Worm (Caenorhabditis elegans) whole organism, early embryonic: Measurements from ENCODE around the gene F37C12.18.

Source experiments
- B0310.2 ChIP-seq: sonication (generic microtip); optimal IDR thresholded peaks from 2 replicates; lab custom pipeline; 2016; ENCODE audit warnings: mild to moderate bottlenecking, missing genetic modification characterization, missing compliant biosample characterization
- F13C5.2 ChIP-seq: sonication (generic microtip); optimal IDR thresholded peaks from 2 replicates; lab custom pipeline; 2017; ENCODE audit warnings: mild to moderate bottlenecking, missing genetic modification characterization, inconsistent platforms, missing compliant biosample characterization
- aly-1 ChIP-seq: sonication (generic microtip); optimal IDR thresholded peaks from 2 replicates; lab custom pipeline; 2016; ENCODE audit warnings: missing genetic modification characterization, missing compliant biosample characterization
- ama-1 ChIP-seq: fragments of 150-350 bp; optimal IDR thresholded peaks from 2 replicates; lab custom pipeline; 2014
- ceh-13 ChIP-seq: fragments of 200-800 bp; sonication (Bioruptor generic); optimal IDR thresholded peaks from 2 replicates; lab custom pipeline; 2018; ENCODE audit warnings: mild to moderate bottlenecking, missing genetic modification characterization, missing compliant biosample characterization
- ceh-36 ChIP-seq: sonication (generic microtip); optimal IDR thresholded peaks from 2 replicates; lab custom pipeline; 2016; ENCODE audit warnings: missing genetic modification characterization, inconsistent platforms, missing compliant biosample characterization
- ets-7 ChIP-seq: sonication (generic microtip); optimal IDR thresholded peaks from 2 replicates; lab custom pipeline; 2016; ENCODE audit warnings: missing genotype, missing genetic modification characterization, missing compliant biosample characterization
- flt-1 ChIP-seq: fragments of 200-800 bp; sonication (Bioruptor generic); IDR thresholded peaks from 2 replicates; pipeline ENCODE4 v1.3.6; 2022; ENCODE audit warnings: missing genetic modification characterization, missing compliant biosample characterization
- hmbx-1 ChIP-seq: sonication (generic microtip); optimal IDR thresholded peaks from 2 replicates; lab custom pipeline; 2016; ENCODE audit warnings: mild to moderate bottlenecking, missing genetic modification characterization, missing compliant biosample characterization
- hmg-4 ChIP-seq: fragments of 200-800 bp; sonication (Bioruptor generic); optimal IDR thresholded peaks from 2 replicates; lab custom pipeline; 2018; ENCODE audit warnings: mild to moderate bottlenecking, missing genetic modification characterization, missing compliant biosample characterization
- hnd-1 ChIP-seq: sonication (generic microtip); optimal IDR thresholded peaks from 2 replicates; lab custom pipeline; 2016; ENCODE audit warnings: missing genetic modification characterization, missing compliant biosample characterization
- pes-1 ChIP-seq: fragments of 200-800 bp; sonication (Bioruptor generic); IDR thresholded peaks from 2 replicates; pipeline ENCODE4 v1.3.6; 2022; ENCODE audit warnings: missing genetic modification reagents, missing genetic modification characterization, missing compliant biosample characterization
- scrt-1 ChIP-seq: fragments of 200-800 bp; sonication (Bioruptor generic); IDR thresholded peaks from 2 replicates; pipeline ENCODE4 v1.3.6; 2022; ENCODE audit warnings: missing genetic modification characterization, missing compliant biosample characterization
- sea-1 ChIP-seq: fragments of 200-800 bp; sonication (Bioruptor generic); conservative IDR thresholded peaks from 2 replicates; pipeline ENCODE4 v1.3.6; 2022; ENCODE audit warnings: missing genetic modification characterization, missing compliant biosample characterization
- tbx-11 ChIP-seq: fragments of 200-800 bp; sonication (Bioruptor generic); IDR thresholded peaks from 2 replicates; pipeline ENCODE4 v1.3.6; 2022; ENCODE audit warnings: missing genetic modification characterization, missing compliant biosample characterization
- tbx-37 ChIP-seq: fragments of 200-800 bp; sonication (Bioruptor generic); conservative IDR thresholded peaks from 2 replicates; pipeline ENCODE4 v1.3.6; 2022; ENCODE audit warnings: missing genetic modification reagents, missing genetic modification characterization, missing compliant biosample characterization
- tra-4 ChIP-seq: sonication (generic microtip); optimal IDR thresholded peaks from 2 replicates; lab custom pipeline; 2017; ENCODE audit warnings: missing genetic modification characterization, missing compliant biosample characterization

Gene F37C12.18

DNA sequence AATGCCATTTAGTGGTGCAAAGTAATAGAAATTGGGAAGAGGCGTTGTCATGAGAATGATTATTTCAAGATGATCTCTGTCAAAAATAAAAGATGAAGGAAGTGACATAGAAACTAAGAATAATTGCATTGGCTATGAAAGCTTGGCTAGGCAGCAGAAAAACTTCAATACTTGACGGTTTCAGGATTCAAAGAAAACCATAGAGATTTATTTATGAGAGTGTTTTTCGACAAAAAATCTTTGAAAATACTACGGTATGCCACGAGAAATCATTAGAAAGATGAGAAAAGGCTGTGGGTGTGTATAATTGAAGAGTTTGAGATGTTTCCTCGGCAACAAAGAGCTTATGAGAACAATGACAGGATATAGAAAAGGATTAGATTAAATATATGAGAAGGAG lies 9.8 kb downstream of the F37C12.18 start, which contains the start of gene F37C12.14:
Gene F37C12.14 (minus strand): TSS at position 101 of the 400 bp plus-strand sequence.
- TF ChIP-seq tbx-37 (GFP tag; lab: Robert Waterston, UW) (no peak), pes-1 (no peak), hmg-4 (GFP tag; lab: Kevin White, UChicago) (no peak), aly-1 (tag; lab: Kevin White, UChicago) (no peak), ceh-13 (GFP tag; lab: Kevin White, UChicago) (no peak), ets-7 (tag; lab: Kevin White, UChicago) (no peak), ceh-36 (tag; lab: Kevin White, UChicago) (no peak), F13C5.2 (tag; lab: Kevin White, UChicago) (no peak), scrt-1 (no peak), sea-1 (GFP tag; lab: Robert Waterston, UW) (no peak), flt-1 (no peak), B0310.2 (no peak), tra-4 (tag; lab: Kevin White, UChicago) (no peak), ama-1 (lab: Kevin White, UChicago) (no peak), hnd-1 (tag; lab: Kevin White, UChicago) (no peak)

DNA sequence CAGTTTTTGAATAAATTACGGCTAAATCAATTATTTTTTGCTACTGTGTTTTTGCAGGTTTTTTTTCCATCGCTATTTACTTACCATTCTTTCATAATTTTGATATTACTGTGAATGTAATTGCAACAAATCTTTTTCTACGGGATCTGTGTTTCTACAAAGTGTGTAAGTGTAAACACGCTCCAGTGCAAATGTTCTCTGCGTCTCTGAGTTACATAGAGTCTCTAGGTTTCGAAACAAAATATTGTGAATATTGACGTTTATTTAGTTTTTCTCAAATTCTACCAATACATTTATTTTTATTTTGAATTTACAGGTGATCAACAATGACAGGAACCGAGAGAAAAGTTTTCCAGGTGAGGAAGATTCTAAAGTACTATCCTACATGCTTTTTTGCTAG lies 11.2 kb downstream of the F37C12.18 start, which contains the start of gene yju-2:
Gene yju-2 (plus strand): TSS at position 315 of the 400 bp plus-strand sequence.
- TF ChIP-seq pes-1 = no peak
- TF ChIP-seq hnd-1 (tag; lab: Kevin White, UChicago) = no peak
- TF ChIP-seq tra-4 (tag; lab: Kevin White, UChicago) = no peak
- no peak for TF ChIP-seq F13C5.2 (tag; lab: Kevin White, UChicago)
- no peak for TF ChIP-seq ama-1 (lab: Kevin White, UChicago)
- no peak for TF ChIP-seq hmbx-1
- TF ChIP-seq hmg-4 (GFP tag; lab: Kevin White, UChicago) = no peak
- no peak for TF ChIP-seq aly-1 (tag; lab: Kevin White, UChicago)
- no peak for TF ChIP-seq ets-7 (tag; lab: Kevin White, UChicago)
- no peak for TF ChIP-seq tbx-11 (GFP tag; lab: Robert Waterston, UW)
- no peak for TF ChIP-seq ceh-36 (tag; lab: Kevin White, UChicago)

DNA sequence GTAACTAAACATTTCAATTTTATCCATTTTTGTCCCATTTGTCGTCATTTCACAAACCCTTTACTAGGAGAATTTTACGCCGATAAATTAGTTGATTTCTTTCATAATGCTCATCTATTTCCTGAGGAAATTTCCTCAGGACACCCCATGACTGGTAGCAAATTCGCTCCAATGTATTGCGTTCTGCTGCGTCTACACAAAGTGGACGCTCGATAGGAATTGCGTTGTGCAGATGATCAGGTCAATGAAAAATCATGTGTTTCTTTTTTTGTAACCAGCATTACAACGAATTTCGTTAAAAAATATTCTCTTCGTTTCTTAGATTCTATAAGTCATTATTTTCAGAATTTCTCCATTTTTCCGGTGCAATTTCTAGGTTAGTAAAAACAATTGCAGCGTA lies 13.4 kb downstream of the F37C12.18 start, which contains the start of gene epg-4:
Gene epg-4 (plus strand): TSS at position 346 of the 400 bp plus-strand sequence.
- TF ChIP-seq hnd-1 (tag; lab: Kevin White, UChicago) (no peak), scrt-1 (no peak), B0310.2 (no peak), F13C5.2 (tag; lab: Kevin White, UChicago) (peak; percentile 38), ceh-13 (GFP tag; lab: Kevin White, UChicago) (no peak)

DNA sequence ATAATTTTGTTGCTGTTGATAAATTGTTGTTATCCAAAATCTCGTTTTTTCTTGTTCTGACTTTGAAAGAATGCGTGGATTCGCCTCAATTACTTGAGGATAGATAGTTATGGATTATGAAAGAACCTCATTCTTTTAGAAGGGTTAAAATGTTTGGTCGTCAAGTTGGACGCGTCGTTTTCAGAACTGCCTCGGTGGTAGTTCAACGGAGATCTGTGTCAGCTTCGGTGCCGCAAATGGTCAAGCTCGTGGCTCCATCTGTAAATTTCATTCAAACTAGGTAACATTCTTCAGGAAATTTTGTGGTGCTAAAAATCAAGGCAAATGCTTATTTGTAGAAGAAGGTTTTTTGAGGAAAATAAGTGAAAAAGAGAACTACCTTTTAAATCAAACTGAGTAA lies 14.6 kb downstream of the F37C12.18 start, which contains the start of gene ndab-2:
Gene ndab-2 (plus strand): TSS at position 140 of the 400 bp plus-strand sequence.
- TF ChIP-seq aly-1 (tag; lab: Kevin White, UChicago) (no peak), ama-1 (lab: Kevin White, UChicago) (no peak), B0310.2 (no peak), tra-4 (tag; lab: Kevin White, UChicago) (no peak), hnd-1 (tag; lab: Kevin White, UChicago) (no peak)

DNA sequence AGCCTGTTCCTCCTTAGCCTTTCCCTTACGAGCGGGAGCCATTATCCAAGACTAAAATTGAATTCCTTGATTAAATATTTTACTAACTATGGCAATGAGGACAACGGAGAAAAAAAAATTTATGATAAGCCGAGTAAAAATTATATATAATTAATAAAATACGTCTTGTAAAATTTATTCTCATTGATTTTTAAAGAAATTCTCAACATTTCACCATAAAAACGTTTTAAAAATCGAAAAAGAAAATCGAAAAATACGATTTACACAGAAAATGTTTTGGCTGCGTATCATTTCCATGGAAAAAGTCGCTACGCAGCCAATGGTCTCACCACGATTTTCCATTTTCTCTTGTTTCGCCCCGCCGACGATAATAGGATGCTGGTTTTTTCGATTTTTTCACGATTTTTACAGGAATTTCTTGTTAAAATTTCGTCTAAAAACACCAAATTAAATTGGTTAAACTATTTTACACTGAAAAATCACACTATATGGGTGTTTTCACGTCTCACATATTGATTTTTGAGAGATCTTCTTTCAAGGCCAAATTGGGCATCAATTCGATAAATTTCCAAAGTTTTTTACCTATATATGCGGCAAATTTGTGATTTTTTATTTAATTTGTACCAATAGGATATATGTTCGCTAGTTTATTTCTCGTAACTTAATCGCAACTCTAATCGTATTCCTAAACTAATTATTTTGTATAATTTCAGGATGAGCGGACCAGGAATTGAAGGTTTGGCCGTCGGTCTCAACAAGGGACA lies 15.5 kb downstream of the F37C12.18 start, which contains the start of the genes rps-14 and rpl-36:
Gene rps-14 (minus strand): TSS at position 51 of the 764 bp plus-strand sequence.
Gene rpl-36 (plus strand): TSS at position 714 of the 764 bp plus-strand sequence.
- TF ChIP-seq ets-7 (tag; lab: Kevin White, UChicago) (no peak), tbx-11 (GFP tag; lab: Robert Waterston, UW) (no peak), flt-1 (no peak), F13C5.2 (tag; lab: Kevin White, UChicago) (peak; percentile 71)

DNA sequence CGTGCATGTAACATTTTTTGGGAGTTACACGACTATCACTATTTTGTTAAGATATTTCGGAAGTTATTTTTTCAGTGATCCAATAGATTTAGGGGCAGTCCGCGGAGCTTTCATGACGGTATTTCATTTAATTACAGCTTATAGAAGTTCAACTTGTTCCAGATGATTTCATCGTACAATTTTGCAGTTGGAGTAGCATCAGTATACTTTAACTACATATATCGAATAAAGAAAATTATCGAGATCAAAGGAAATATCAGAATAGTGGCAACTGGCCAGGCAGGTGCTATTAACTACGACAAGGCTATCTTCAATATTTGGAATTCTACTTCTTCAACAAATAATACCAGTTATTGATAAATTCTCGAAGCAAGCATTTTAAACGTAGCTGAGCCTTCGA lies 16.7 kb downstream of the F37C12.18 start:
- TF ChIP-seq B0310.2 = no peak
- no peak for TF ChIP-seq tbx-37 (GFP tag; lab: Robert Waterston, UW)
- no peak for TF ChIP-seq ets-7 (tag; lab: Kevin White, UChicago)
- no peak for TF ChIP-seq hnd-1 (tag; lab: Kevin White, UChicago)
- TF ChIP-seq tra-4 (tag; lab: Kevin White, UChicago) = no peak
- no peak for TF ChIP-seq scrt-1
- no peak for TF ChIP-seq hmg-4 (GFP tag; lab: Kevin White, UChicago)
- TF ChIP-seq tbx-11 (GFP tag; lab: Robert Waterston, UW) = no peak
- no peak for TF ChIP-seq pes-1
- TF ChIP-seq aly-1 (tag; lab: Kevin White, UChicago) = no peak
- no peak for TF ChIP-seq flt-1
- TF ChIP-seq sea-1 (GFP tag; lab: Robert Waterston, UW) = no peak
- TF ChIP-seq ama-1 (lab: Kevin White, UChicago) = no peak
- TF ChIP-seq ceh-36 (tag; lab: Kevin White, UChicago) = no peak
- TF ChIP-seq F13C5.2 (tag; lab: Kevin White, UChicago) = no peak
- TF ChIP-seq ceh-13 (GFP tag; lab: Kevin White, UChicago) = no peak
- no peak for TF ChIP-seq hmbx-1

DNA sequence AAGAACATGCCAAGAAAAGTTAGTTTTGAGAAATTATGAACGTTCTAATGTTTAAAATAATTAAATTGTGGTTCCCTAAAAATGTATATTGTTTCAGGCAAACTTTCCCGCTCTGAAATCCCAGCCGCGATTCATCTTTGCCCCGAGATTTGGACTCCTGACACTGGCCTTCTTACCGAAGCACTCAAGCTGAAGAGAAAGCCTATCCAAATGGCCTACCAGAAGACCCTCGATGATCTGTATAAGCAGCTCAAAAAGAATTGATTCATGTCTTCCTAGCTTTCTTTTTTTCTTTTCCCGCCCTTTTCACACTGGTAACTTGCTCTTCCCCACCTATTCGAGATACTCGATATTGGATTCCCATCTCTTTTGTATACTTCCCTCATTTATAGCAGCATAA lies 25.1 kb downstream of the F37C12.18 start:
- TF ChIP-seq ets-7 (tag; lab: Kevin White, UChicago) = no peak
- no peak for TF ChIP-seq aly-1 (tag; lab: Kevin White, UChicago)
- TF ChIP-seq hmg-4 (GFP tag; lab: Kevin White, UChicago) = no peak
- no peak for TF ChIP-seq ceh-13 (GFP tag; lab: Kevin White, UChicago)
- no peak for TF ChIP-seq tbx-11 (GFP tag; lab: Robert Waterston, UW)
- no peak for TF ChIP-seq hmbx-1
- TF ChIP-seq sea-1 (GFP tag; lab: Robert Waterston, UW) = no peak
- no peak for TF ChIP-seq pes-1
- no peak for TF ChIP-seq ama-1 (lab: Kevin White, UChicago)
- TF ChIP-seq flt-1 = no peak
- TF ChIP-seq F13C5.2 (tag; lab: Kevin White, UChicago) = no peak
